Fruit fly (Drosophila melanogaster) whole organism, prepupa: ENCODE results near the gene XNP.

Source experiments
- CG11762 ChIP-seq: fragments of 200-800 bp; sonication (Bioruptor generic); optimal IDR thresholded peaks from 3 replicates; lab custom pipeline; 2016; ENCODE audit warnings: missing biosample characterization, missing genetic modification characterization; ENCODE audit not compliant: insufficient read depth
- CG15336 ChIP-seq: fragments of 200-800 bp; sonication (Bioruptor generic); IDR thresholded peaks from 2 replicates; pipeline ENCODE4 v1.3.6; 2022; ENCODE audit warnings: missing biosample characterization, missing genetic modification characterization
- CG1621 ChIP-seq: fragments of 200-800 bp; sonication (Bioruptor generic); optimal IDR thresholded peaks from 3 replicates; lab custom pipeline; 2018; ENCODE audit warnings: missing biosample characterization, mild to moderate bottlenecking, missing genetic modification characterization
- CG16779 ChIP-seq: fragments of 200-800 bp; sonication (Bioruptor generic); optimal IDR thresholded peaks from 3 replicates; lab custom pipeline; 2017; ENCODE audit warnings: missing biosample characterization, mild to moderate bottlenecking, missing genetic modification characterization
- CG3032 ChIP-seq: fragments of 200-800 bp; optimal IDR thresholded peaks from 2 replicates; lab custom pipeline; 2019; ENCODE audit warnings: missing biosample characterization, mild to moderate bottlenecking, missing genetic modification characterization, moderate library complexity
- CG31627 ChIP-seq: fragments of 200-800 bp; sonication (Bioruptor generic); optimal IDR thresholded peaks from 3 replicates; lab custom pipeline; 2016; ENCODE audit warnings: missing biosample characterization, missing genetic modification characterization
- CG34406 ChIP-seq: fragments of 200-800 bp; sonication (Bioruptor generic); optimal IDR thresholded peaks from 3 replicates; lab custom pipeline; 2016; ENCODE audit warnings: missing biosample characterization, missing genetic modification characterization
- CG3919 ChIP-seq: fragments of 200-800 bp; sonication (Bioruptor generic); optimal IDR thresholded peaks from 3 replicates; lab custom pipeline; 2016; ENCODE audit warnings: missing biosample characterization, missing genetic modification characterization
- CG4318 ChIP-seq: fragments of 200-800 bp; sonication (Bioruptor generic); optimal IDR thresholded peaks from 3 replicates; lab custom pipeline; 2017; ENCODE audit warnings: missing biosample characterization, mild to moderate bottlenecking, missing genetic modification characterization
- CG6163 ChIP-seq: fragments of 200-800 bp; sonication (Bioruptor generic); IDR thresholded peaks from 3 replicates; pipeline ENCODE4 v1.3.6; 2022; ENCODE audit warnings: missing biosample characterization, missing genetic modification characterization
- CG6792 ChIP-seq: fragments of 200-800 bp; sonication (Bioruptor generic); optimal IDR thresholded peaks from 3 replicates; lab custom pipeline; 2016; ENCODE audit warnings: missing biosample characterization, missing genetic modification characterization
- CG6808 ChIP-seq: fragments of 200-800 bp; sonication (Bioruptor generic); optimal IDR thresholded peaks from 3 replicates; lab custom pipeline; 2017; ENCODE audit warnings: missing biosample characterization, missing genetic modification characterization, mild to moderate bottlenecking, moderate library complexity, missing genetic modification reagents
- CG6854 ChIP-seq: fragments of 200-800 bp; sonication (Bioruptor generic); optimal IDR thresholded peaks from 2 replicates; lab custom pipeline; 2017; ENCODE audit warnings: missing biosample characterization, mild to moderate bottlenecking, missing genetic modification characterization
- CG7368 ChIP-seq: fragments of 200-800 bp; sonication (Bioruptor generic); optimal IDR thresholded peaks from 3 replicates; lab custom pipeline; 2016; ENCODE audit warnings: missing biosample characterization, missing genetic modification characterization
- CG8119 ChIP-seq: fragments of 200-800 bp; sonication (Bioruptor generic); IDR thresholded peaks from 3 replicates; pipeline ENCODE4 v1.3.6; 2022; ENCODE audit warnings: missing biosample characterization, missing genetic modification characterization
- CG8319 ChIP-seq: fragments of 200-800 bp; sonication (Bioruptor generic); optimal IDR thresholded peaks from 3 replicates; lab custom pipeline; 2016; ENCODE audit warnings: missing biosample characterization, missing genetic modification characterization
- CG9139 ChIP-seq: fragments of 200-800 bp; sonication (Bioruptor generic); optimal IDR thresholded peaks from 3 replicates; lab custom pipeline; 2017; ENCODE audit warnings: missing biosample characterization, mild to moderate bottlenecking, missing genetic modification characterization
- Eip75B ChIP-seq: fragments of 200-800 bp; sonication (Bioruptor generic); optimal IDR thresholded peaks from 3 replicates; lab custom pipeline; 2016; ENCODE audit warnings: missing biosample characterization, missing genetic modification characterization
- Eip78C ChIP-seq: fragments of 200-800 bp; sonication (Bioruptor generic); peaks from one replicate; lab custom pipeline; 2016; ENCODE audit warnings: missing biosample characterization, missing genetic modification characterization
- Eip93F ChIP-seq: fragments of 200-800 bp; sonication (Bioruptor generic); optimal IDR thresholded peaks from 2 replicates; lab custom pipeline; 2016; ENCODE audit warnings: missing biosample characterization, mild to moderate bottlenecking, missing genetic modification characterization
- Ets21C ChIP-seq: fragments of 200-800 bp; sonication (Bioruptor generic); optimal IDR thresholded peaks from 3 replicates; lab custom pipeline; 2016; ENCODE audit warnings: missing biosample characterization, missing genetic modification characterization
- Ets96B ChIP-seq: fragments of 200-800 bp; optimal IDR thresholded peaks from 2 replicates; lab custom pipeline; 2019; ENCODE audit warnings: missing biosample characterization, mild to moderate bottlenecking, missing genetic modification characterization, moderate library complexity
- Hr38 ChIP-seq: sonication (Bioruptor generic); optimal IDR thresholded peaks from 2 replicates; lab custom pipeline; 2016; ENCODE audit warnings: missing biosample characterization, missing genetic modification characterization
- Hr39 ChIP-seq: fragments of 200-800 bp; sonication (Bioruptor generic); optimal IDR thresholded peaks from 2 replicates; lab custom pipeline; 2016; ENCODE audit warnings: missing biosample characterization, missing genetic modification characterization
- Hr4 ChIP-seq: fragments of 200-800 bp; sonication (Bioruptor generic); optimal IDR thresholded peaks from 3 replicates; lab custom pipeline; 2016; ENCODE audit warnings: missing biosample characterization, missing genetic modification characterization
- Lpt ChIP-seq: fragments of 200-800 bp; sonication (Bioruptor generic); optimal IDR thresholded peaks from 3 replicates; lab custom pipeline; 2016; ENCODE audit warnings: missing biosample characterization, missing genetic modification characterization
- Met ChIP-seq: fragments of 200-800 bp; sonication (Bioruptor generic); optimal IDR thresholded peaks from 3 replicates; lab custom pipeline; 2016; ENCODE audit warnings: missing biosample characterization, missing genetic modification characterization
- Smox ChIP-seq: fragments of 200-800 bp; sonication (Bioruptor generic); optimal IDR thresholded peaks from 3 replicates; lab custom pipeline; 2016; ENCODE audit warnings: missing biosample characterization, missing genetic modification characterization
- Sox102F ChIP-seq: fragments of 200-800 bp; sonication (Bioruptor generic); optimal IDR thresholded peaks from 2 replicates; lab custom pipeline; 2016; ENCODE audit warnings: missing biosample characterization, mild to moderate bottlenecking, missing genetic modification characterization
- Sox15 ChIP-seq: fragments of 200-800 bp; sonication (Bioruptor generic); optimal IDR thresholded peaks from 3 replicates; lab custom pipeline; 2016; ENCODE audit warnings: missing biosample characterization, missing genetic modification characterization
- achi ChIP-seq: fragments of 200-800 bp; sonication (Bioruptor generic); optimal IDR thresholded peaks from 3 replicates; lab custom pipeline; 2016; ENCODE audit warnings: missing biosample characterization, missing genetic modification characterization
- cyc ChIP-seq: fragments of 200-800 bp; sonication (Bioruptor generic); optimal IDR thresholded peaks from 3 replicates; lab custom pipeline; 2016; ENCODE audit warnings: missing biosample characterization, missing genetic modification characterization
- dac ChIP-seq: fragments of 200-800 bp; sonication (Bioruptor generic); optimal IDR thresholded peaks from 2 replicates; lab custom pipeline; 2017; ENCODE audit warnings: missing biosample characterization, mild to moderate bottlenecking, missing genetic modification characterization
- eg ChIP-seq: fragments of 200-800 bp; sonication (Bioruptor generic); IDR thresholded peaks from 3 replicates; pipeline ENCODE4 v1.3.6; 2022; ENCODE audit warnings: missing biosample characterization, missing genetic modification characterization
- esn ChIP-seq: fragments of 200-800 bp; sonication (Bioruptor generic); optimal IDR thresholded peaks from 2 replicates; lab custom pipeline; 2016; ENCODE audit warnings: missing biosample characterization, mild to moderate bottlenecking, missing genetic modification characterization, moderate library complexity
- fd59A ChIP-seq: fragments of 200-800 bp; sonication (Bioruptor generic); optimal IDR thresholded peaks from 2 replicates; lab custom pipeline; 2017; ENCODE audit warnings: missing biosample characterization, mild to moderate bottlenecking, missing genetic modification characterization, missing genetic modification reagents
- fd85E ChIP-seq: fragments of 200-800 bp; sonication (Bioruptor generic); optimal IDR thresholded peaks from 3 replicates; lab custom pipeline; 2016; ENCODE audit warnings: missing biosample characterization, missing genetic modification characterization
- lz ChIP-seq: fragments of 200-800 bp; sonication (Bioruptor generic); optimal IDR thresholded peaks from 3 replicates; lab custom pipeline; 2016; ENCODE audit warnings: missing biosample characterization, missing genetic modification characterization
- pdm3 ChIP-seq: fragments of 200-800 bp; sonication (Bioruptor generic); optimal IDR thresholded peaks from 3 replicates; lab custom pipeline; 2016; ENCODE audit warnings: missing biosample characterization, missing genetic modification characterization
- salr ChIP-seq, 2 experiments: fragments of 200-800 bp; sonication (Bioruptor generic); optimal IDR thresholded peaks; 3 replicates each; lab custom pipeline; 2016 to 2018; ENCODE audit warnings: missing biosample characterization in 2 of 2, missing genetic modification characterization in 2 of 2, mild to moderate bottlenecking in 1 of 2
- spab ChIP-seq: fragments of 200-800 bp; sonication (Bioruptor generic); optimal IDR thresholded peaks from 2 replicates; lab custom pipeline; 2017; ENCODE audit warnings: missing biosample characterization, mild to moderate bottlenecking, missing genetic modification characterization, missing genetic modification reagents
- ss ChIP-seq, 2 experiments: fragments of 200-800 bp; sonication (Bioruptor generic); optimal IDR thresholded peaks; 2 replicates in 1 of 2; 3 replicates in 1 of 2; lab custom pipeline; 2017 to 2018; ENCODE audit warnings: mild to moderate bottlenecking in 2 of 2, missing biosample characterization in 2 of 2, missing genetic modification characterization in 2 of 2, moderate library complexity in 1 of 2
- vri ChIP-seq: fragments of 200-800 bp; sonication (Bioruptor generic); optimal IDR thresholded peaks from 3 replicates; lab custom pipeline; 2016; ENCODE audit warnings: missing biosample characterization, mild to moderate bottlenecking, missing genetic modification characterization

XNP gene

dm6 chr3R:25493294-25494187, 10.9 kb upstream of the XNP start (continued):
- TF ChIP-seq CG11762 (GFP tag; lab: Kevin White, UChicago) (peak; percentile 11), Ets96B (tag; lab: Kevin White, UChicago) (peak; percentile 40), ss (GFP tag; optimal IDR thresholded peaks at IDR 0.05; lab: Kevin White, UChicago) (peak; percentile 83 to 84), cyc (GFP tag; lab: Kevin White, UChicago) (no peak), pdm3 (GFP tag; lab: Kevin White, UChicago) (no peak), spab (GFP tag; lab: Kevin White, UChicago) (peak; percentile 75), lz (peak; percentile 1), CG16779 (tag; lab: Kevin White, UChicago) (peak; percentile 56), CG1621 (peak; percentile 28), Lpt (GFP tag; lab: Kevin White, UChicago) (peak; percentile 16), CG4318 (GFP tag; lab: Kevin White, UChicago) (no peak), CG8119 (no peak), eg (GFP tag; lab: Robert Waterston, UW) (no peak; the same call in 2 of the 3 replicates), Hr39 (GFP tag; lab: Kevin White, UChicago) (no peak), Hr38 (GFP tag; lab: Kevin White, UChicago) (no peak), fd85E (GFP tag; lab: Kevin White, UChicago) (no peak)

- TF ChIP-seq Hr38 (GFP tag; lab: Kevin White, UChicago) (no peak), CG4318 (GFP tag; lab: Kevin White, UChicago) (no peak), dac (GFP tag; lab: Kevin White, UChicago) (no peak), CG6792 (GFP tag; lab: Kevin White, UChicago) (no peak), salr (GFP tag; optimal IDR thresholded peaks at IDR 0.05; lab: Kevin White, UChicago) (no peak), vri (GFP tag; lab: Kevin White, UChicago) (peak; percentile 9), fd85E (GFP tag; lab: Kevin White, UChicago) (no peak), fd59A (GFP tag; lab: Kevin White, UChicago) (peak; percentile 18), Ets96B (tag; lab: Kevin White, UChicago) (peak; percentile 28), Smox (GFP tag; lab: Kevin White, UChicago) (peak; percentile 0), Hr4 (GFP tag; lab: Kevin White, UChicago) (no peak), eg (GFP tag; lab: Robert Waterston, UW) (peak; percentile 55), CG16779 (tag; lab: Kevin White, UChicago) (peak; percentile 18), CG15336 (GFP tag; lab: Robert Waterston, UW) (0 out of 2 replicates have a peak, but pooled peaks have one; percentile 20), cyc (GFP tag; lab: Kevin White, UChicago) (no peak), ss (GFP tag; optimal IDR thresholded peaks at IDR 0.05; lab: Kevin White, UChicago) (peak in 1 of 2 experiments; percentile 24), lz (peak; percentile 16), CG3919 (peak; percentile 4), CG31627 (GFP tag; lab: Kevin White, UChicago) (no peak), Hr39 (GFP tag; lab: Kevin White, UChicago) (peak; percentile 27), CG11762 (GFP tag; lab: Kevin White, UChicago) (no peak), Sox102F (GFP tag; lab: Kevin White, UChicago) (peak; percentile 3), Sox15 (GFP tag; lab: Kevin White, UChicago) (no peak), CG6163 (GFP tag; lab: Robert Waterston, UW) (peak; percentile 63), Eip75B (GFP tag; lab: Kevin White, UChicago) (no peak), achi (GFP tag; lab: Kevin White, UChicago) (peak; percentile 21), CG7368 (GFP tag; lab: Kevin White, UChicago) (no peak), CG6854 (GFP tag; lab: Kevin White, UChicago) (peak; percentile 21), Eip78C (GFP tag; lab: Kevin White, UChicago) (peak; percentile 44), Ets21C (GFP tag; lab: Kevin White, UChicago) (peak; percentile 1), esn (GFP tag; lab: Kevin White, UChicago) (peak; percentile 26), CG3032 (tag; lab: Kevin White, UChicago) (peak; percentile 57), CG6808 (peak; percentile 36), Met (GFP tag; lab: Kevin White, UChicago) (no peak), CG34406 (GFP tag; lab: Kevin White, UChicago) (peak; percentile 44), Eip93F (GFP tag; lab: Kevin White, UChicago) (no peak), CG9139 (GFP tag; lab: Kevin White, UChicago) (peak; percentile 6), CG8319 (GFP tag; lab: Kevin White, UChicago) (peak; percentile 5)
Measured at dm6 chr3R:25490778-25491664, 8.4 kb upstream of the XNP start, which contains the start of the genes Gnpat and CG5112. Gene Gnpat, minus strand, starts transcription at chr3R:25490936. Gene CG5112, plus strand, starts transcription at chr3R:25491460.
